Fruit fly (Drosophila melanogaster) whole organism: ENCODE measurements around the gene pnt.

Source experiments
- pan ChIP-seq: fragments of >200 bp; optimal IDR thresholded peaks from 2 replicates; lab custom pipeline; 2017
- psq ChIP-seq: fragments of >200 bp; optimal IDR thresholded peaks from 2 replicates; lab custom pipeline; 2017

- no peak for TF ChIP-seq psq (lab: Kevin White, UChicago)
- TF ChIP-seq pan (lab: Kevin White, UChicago), result no peak
Measured at dm6 chr3R:23279834-23280233, 66.1 kb downstream of the pnt start.
